Worm (Caenorhabditis elegans): ENCODE results near the gene pigb-1.

The pigb-1 gene

DNA sequence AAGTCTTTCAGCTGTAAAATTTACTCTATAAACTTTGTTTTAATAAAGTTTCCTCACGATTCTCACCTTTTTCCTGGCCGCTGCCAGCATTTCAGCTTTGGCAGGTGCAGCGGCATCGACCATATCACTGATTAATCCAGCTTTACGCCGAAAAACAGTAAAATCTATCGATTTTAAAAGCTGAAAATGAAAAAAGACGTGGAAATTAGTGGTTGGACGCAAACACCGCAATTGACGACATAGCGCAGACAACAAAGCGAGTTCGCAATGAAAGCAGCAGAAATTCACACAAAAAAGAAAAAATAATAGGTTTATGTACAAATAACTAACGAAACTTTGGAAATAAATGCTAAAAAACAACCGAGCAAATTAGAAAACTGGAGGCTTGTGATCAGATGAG is 47.0 kb upstream of the pigb-1 start, which contains the start of gene golg-2:
golg-2 (minus strand) TSS at position 180 of the 400 bp plus-strand sequence.
- TF ChIP-seq ztf-11 (tag; optimal IDR thresholded peaks at IDR 0.05) = no peak
- no peak for TF ChIP-seq nhr-77 (tag; optimal IDR thresholded peaks at IDR 0.05)
- no peak for TF ChIP-seq ztf-1 (GFP tag; conservative IDR thresholded peaks at IDR 0.05)
- TF ChIP-seq nhr-23 (tag; optimal IDR thresholded peaks at IDR 0.05) = no peak
- peak; percentile 19 for TF ChIP-seq nhr-129 (tag; optimal IDR thresholded peaks at IDR 0.05)
- TF ChIP-seq C34F6.9 (tag; optimal IDR thresholded peaks at IDR 0.05) = peak; percentile 28
- no peak for TF ChIP-seq sma-9 (GFP tag; optimal IDR thresholded peaks at IDR 0.05)
- no peak for TF ChIP-seq sma-9 (tag; optimal IDR thresholded peaks at IDR 0.05)
- no peak for TF ChIP-seq unc-39 (tag; optimal IDR thresholded peaks at IDR 0.05)
- TF ChIP-seq zag-1 (tag; optimal IDR thresholded peaks at IDR 0.05) = no peak
- TF ChIP-seq mdl-1 (tag; optimal IDR thresholded peaks at IDR 0.05) = no peak
- TF ChIP-seq fos-1 (tag; optimal IDR thresholded peaks at IDR 0.05) = no peak
- no peak for TF ChIP-seq lin-13 (GFP tag; optimal IDR thresholded peaks at IDR 0.05)
- TF ChIP-seq nhr-10 (tag; optimal IDR thresholded peaks at IDR 0.05) = no peak
- no peak for TF ChIP-seq sem-4 (tag; optimal IDR thresholded peaks at IDR 0.05)
- TF ChIP-seq F13H6.1 (tag; optimal IDR thresholded peaks at IDR 0.05) = no peak
- TF ChIP-seq unc-55 (GFP tag; optimal IDR thresholded peaks at IDR 0.05) = peak; percentile 13
- no peak for TF ChIP-seq nhr-6 (tag; optimal IDR thresholded peaks at IDR 0.05)
- TF ChIP-seq lsy-2 (tag; optimal IDR thresholded peaks at IDR 0.05) = peak in 1 of 2 experiments; percentile 50
- TF ChIP-seq lin-11 (tag; optimal IDR thresholded peaks at IDR 0.05) = no peak
- no peak for TF ChIP-seq Y55F3AM.14 (GFP tag; optimal IDR thresholded peaks at IDR 0.05)
- no peak for TF ChIP-seq mbf-1 (tag; optimal IDR thresholded peaks at IDR 0.05)
- TF ChIP-seq egl-27 (tag; optimal IDR thresholded peaks at IDR 0.05) = no peak
- TF ChIP-seq peb-1 (tag; optimal IDR thresholded peaks at IDR 0.05) = no peak
- no peak for TF ChIP-seq elt-3 (tag; optimal IDR thresholded peaks at IDR 0.05)
- TF ChIP-seq nhr-237 (tag; optimal IDR thresholded peaks at IDR 0.05) = no peak
- TF ChIP-seq crh-2 (tag; optimal IDR thresholded peaks at IDR 0.05) = peak; percentile 34
- no peak for TF ChIP-seq nhr-25 (tag; optimal IDR thresholded peaks at IDR 0.05)
- no peak for TF ChIP-seq mab-5 (tag; optimal IDR thresholded peaks at IDR 0.05)
- no peak for TF ChIP-seq blmp-1 (tag; optimal IDR thresholded peaks at IDR 0.05; ENCODE audit: insufficient read depth)

DNA sequence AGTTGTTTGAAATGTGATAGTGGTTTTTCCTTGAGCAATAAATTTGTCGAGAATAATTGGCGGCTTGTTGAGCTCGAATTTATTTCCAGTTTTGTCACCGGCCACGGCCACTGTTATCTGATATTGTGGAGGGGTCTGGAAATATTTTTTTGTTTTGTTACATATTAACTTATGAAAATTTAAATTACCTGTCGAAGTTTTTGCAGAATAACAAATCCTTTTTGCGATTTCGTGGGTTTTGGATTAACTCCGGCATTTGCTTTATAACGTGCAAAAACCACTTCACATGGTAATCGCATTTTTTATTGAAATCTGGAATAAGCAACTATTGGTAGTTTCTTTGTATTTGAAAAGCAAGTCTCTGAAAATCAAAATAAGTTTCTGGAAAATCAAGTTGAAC is 43.3 kb upstream of the pigb-1 start, which contains the start of gene lrr-1:
lrr-1 (minus strand) TSS at position 312 of the 400 bp plus-strand sequence.
- TF ChIP-seq F13H6.1 (tag; optimal IDR thresholded peaks at IDR 0.05) (no peak), gmeb-1 (tag; optimal IDR thresholded peaks at IDR 0.05) (no peak), crh-2 (tag; optimal IDR thresholded peaks at IDR 0.05) (no peak), unc-62 (GFP tag; optimal IDR thresholded peaks at IDR 0.05) (no peak), peb-1 (tag; optimal IDR thresholded peaks at IDR 0.05) (no peak), nhr-77 (tag; optimal IDR thresholded peaks at IDR 0.05) (no peak), ama-1 (optimal IDR thresholded peaks at IDR 0.05) (no peak), ZK546.5 (tag; optimal IDR thresholded peaks at IDR 0.05) (no peak), nhr-21 (tag; optimal IDR thresholded peaks at IDR 0.05) (no peak), zag-1 (tag; optimal IDR thresholded peaks at IDR 0.05) (no peak), nhr-6 (tag; optimal IDR thresholded peaks at IDR 0.05) (no peak), ztf-4 (tag; optimal IDR thresholded peaks at IDR 0.05) (no peak), blmp-1 (tag; optimal IDR thresholded peaks at IDR 0.05; ENCODE audit: insufficient read depth) (no peak), ceh-82 (tag; optimal IDR thresholded peaks at IDR 0.05) (no peak), nhr-25 (tag; optimal IDR thresholded peaks at IDR 0.05) (no peak), lin-13 (GFP tag; optimal IDR thresholded peaks at IDR 0.05) (no peak), nhr-237 (tag; optimal IDR thresholded peaks at IDR 0.05) (no peak), sma-9 (GFP tag; optimal IDR thresholded peaks at IDR 0.05) (no peak), sma-9 (tag; optimal IDR thresholded peaks at IDR 0.05) (no peak), lsy-2 (tag; optimal IDR thresholded peaks at IDR 0.05) (no peak)

DNA sequence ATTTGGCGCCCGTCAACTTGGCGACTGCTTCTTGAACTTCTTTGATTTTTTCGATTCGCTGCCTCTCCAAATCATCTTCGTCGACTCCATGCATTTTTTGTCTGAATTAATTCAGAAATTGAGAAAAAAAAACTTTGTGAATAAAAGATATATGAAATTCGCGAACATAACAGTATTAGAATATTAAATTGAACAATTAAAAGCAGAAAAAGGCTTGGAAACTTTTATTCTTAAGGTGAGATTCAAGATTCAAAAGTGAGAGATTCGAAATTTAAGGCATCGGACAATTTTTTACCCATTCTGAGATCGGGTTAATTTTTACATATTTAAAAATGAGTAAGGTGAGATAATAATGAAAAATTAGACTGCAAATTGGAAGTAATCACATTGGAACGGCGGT is 41.1 kb upstream of the pigb-1 start, which contains the start of gene F33G12.3:
F33G12.3 (minus strand) TSS at position 101 of the 400 bp plus-strand sequence.
- no peak for TF ChIP-seq nhr-77 (tag; optimal IDR thresholded peaks at IDR 0.05)
- TF ChIP-seq gmeb-1 (tag; optimal IDR thresholded peaks at IDR 0.05) = no peak
- TF ChIP-seq crh-2 (tag; optimal IDR thresholded peaks at IDR 0.05) = no peak
- no peak for TF ChIP-seq sem-4 (tag; optimal IDR thresholded peaks at IDR 0.05)
- TF ChIP-seq aly-2 (tag; optimal IDR thresholded peaks at IDR 0.05) = no peak
- no peak for TF ChIP-seq lin-39 (tag; optimal IDR thresholded peaks at IDR 0.05)
- TF ChIP-seq ztf-11 (tag; optimal IDR thresholded peaks at IDR 0.05) = no peak
- no peak for TF ChIP-seq snpc-4 (tag; optimal IDR thresholded peaks at IDR 0.05)
- TF ChIP-seq lsy-2 (tag; optimal IDR thresholded peaks at IDR 0.05) = no peak
- TF ChIP-seq zag-1 (tag; optimal IDR thresholded peaks at IDR 0.05) = no peak
- TF ChIP-seq nhr-12 (tag; optimal IDR thresholded peaks at IDR 0.05) = no peak
- TF ChIP-seq nhr-6 (tag; optimal IDR thresholded peaks at IDR 0.05) = no peak
- TF ChIP-seq dmd-4 (tag; optimal IDR thresholded peaks at IDR 0.05) = no peak
- no peak for TF ChIP-seq skn-1 (tag; optimal IDR thresholded peaks at IDR 0.05)
- no peak for TF ChIP-seq ceh-82 (tag; optimal IDR thresholded peaks at IDR 0.05)
- no peak for TF ChIP-seq blmp-1 (tag; optimal IDR thresholded peaks at IDR 0.05; ENCODE audit: insufficient read depth)

Data from whole organism, L2 larva.